Fruit fly (Drosophila melanogaster) whole organism, prepupa: ENCODE measurements around the gene CG7914.

ENCODE experiments used
- CG10669 ChIP-seq: fragments of 200-800 bp; sonication (Bioruptor generic); optimal IDR thresholded peaks from 3 replicates; lab custom pipeline; 2018; ENCODE audit warnings: missing biosample characterization, mild to moderate bottlenecking, missing genetic modification characterization, moderate library complexity
- CG11294 ChIP-seq: fragments of 200-800 bp; sonication (Bioruptor generic); IDR thresholded peaks from 2 replicates; pipeline ENCODE4 v1.3.6; 2022; ENCODE audit warnings: missing biosample characterization, missing genetic modification characterization
- CG11762 ChIP-seq: fragments of 200-800 bp; sonication (Bioruptor generic); optimal IDR thresholded peaks from 3 replicates; lab custom pipeline; 2016; ENCODE audit warnings: missing biosample characterization, missing genetic modification characterization; ENCODE audit not compliant: insufficient read depth
- CG11902 ChIP-seq: fragments of 200-800 bp; sonication (Bioruptor generic); optimal IDR thresholded peaks from 3 replicates; lab custom pipeline; 2016; ENCODE audit warnings: missing biosample characterization, missing genetic modification characterization
- CG15336 ChIP-seq: fragments of 200-800 bp; sonication (Bioruptor generic); IDR thresholded peaks from 2 replicates; pipeline ENCODE4 v1.3.6; 2022; ENCODE audit warnings: missing biosample characterization, missing genetic modification characterization
- CG1621 ChIP-seq: fragments of 200-800 bp; sonication (Bioruptor generic); optimal IDR thresholded peaks from 3 replicates; lab custom pipeline; 2018; ENCODE audit warnings: missing biosample characterization, mild to moderate bottlenecking, missing genetic modification characterization
- CG16779 ChIP-seq: fragments of 200-800 bp; sonication (Bioruptor generic); optimal IDR thresholded peaks from 3 replicates; lab custom pipeline; 2017; ENCODE audit warnings: missing biosample characterization, mild to moderate bottlenecking, missing genetic modification characterization
- CG31627 ChIP-seq: fragments of 200-800 bp; sonication (Bioruptor generic); optimal IDR thresholded peaks from 3 replicates; lab custom pipeline; 2016; ENCODE audit warnings: missing biosample characterization, missing genetic modification characterization
- CG3919 ChIP-seq: fragments of 200-800 bp; sonication (Bioruptor generic); optimal IDR thresholded peaks from 3 replicates; lab custom pipeline; 2016; ENCODE audit warnings: missing biosample characterization, missing genetic modification characterization
- CG4318 ChIP-seq: fragments of 200-800 bp; sonication (Bioruptor generic); optimal IDR thresholded peaks from 3 replicates; lab custom pipeline; 2017; ENCODE audit warnings: missing biosample characterization, mild to moderate bottlenecking, missing genetic modification characterization
- CG6163 ChIP-seq: fragments of 200-800 bp; sonication (Bioruptor generic); IDR thresholded peaks from 3 replicates; pipeline ENCODE4 v1.3.6; 2022; ENCODE audit warnings: missing biosample characterization, missing genetic modification characterization
- CG6276 ChIP-seq: fragments of 200-800 bp; sonication (Bioruptor generic); optimal IDR thresholded peaks from 2 replicates; lab custom pipeline; 2017; ENCODE audit warnings: missing biosample characterization, mild to moderate bottlenecking, missing genetic modification characterization
- CG6792 ChIP-seq: fragments of 200-800 bp; sonication (Bioruptor generic); optimal IDR thresholded peaks from 3 replicates; lab custom pipeline; 2016; ENCODE audit warnings: missing biosample characterization, missing genetic modification characterization
- CG6808 ChIP-seq: fragments of 200-800 bp; sonication (Bioruptor generic); optimal IDR thresholded peaks from 3 replicates; lab custom pipeline; 2017; ENCODE audit warnings: missing biosample characterization, missing genetic modification characterization, mild to moderate bottlenecking, moderate library complexity, missing genetic modification reagents
- CG6854 ChIP-seq: fragments of 200-800 bp; sonication (Bioruptor generic); optimal IDR thresholded peaks from 2 replicates; lab custom pipeline; 2017; ENCODE audit warnings: missing biosample characterization, mild to moderate bottlenecking, missing genetic modification characterization
- CG7368 ChIP-seq: fragments of 200-800 bp; sonication (Bioruptor generic); optimal IDR thresholded peaks from 3 replicates; lab custom pipeline; 2016; ENCODE audit warnings: missing biosample characterization, missing genetic modification characterization
- CG8119 ChIP-seq: fragments of 200-800 bp; sonication (Bioruptor generic); IDR thresholded peaks from 3 replicates; pipeline ENCODE4 v1.3.6; 2022; ENCODE audit warnings: missing biosample characterization, missing genetic modification characterization
- CG8632 ChIP-seq: fragments of 200-800 bp; sonication (Bioruptor generic); optimal IDR thresholded peaks from 3 replicates; lab custom pipeline; 2016; ENCODE audit warnings: missing biosample characterization, missing genetic modification characterization
- CG9139 ChIP-seq: fragments of 200-800 bp; sonication (Bioruptor generic); optimal IDR thresholded peaks from 3 replicates; lab custom pipeline; 2017; ENCODE audit warnings: missing biosample characterization, mild to moderate bottlenecking, missing genetic modification characterization
- Eip75B ChIP-seq: fragments of 200-800 bp; sonication (Bioruptor generic); optimal IDR thresholded peaks from 3 replicates; lab custom pipeline; 2016; ENCODE audit warnings: missing biosample characterization, missing genetic modification characterization
- Ets21C ChIP-seq: fragments of 200-800 bp; sonication (Bioruptor generic); optimal IDR thresholded peaks from 3 replicates; lab custom pipeline; 2016; ENCODE audit warnings: missing biosample characterization, missing genetic modification characterization
- Hr4 ChIP-seq: fragments of 200-800 bp; sonication (Bioruptor generic); optimal IDR thresholded peaks from 3 replicates; lab custom pipeline; 2016; ENCODE audit warnings: missing biosample characterization, missing genetic modification characterization
- OdsH ChIP-seq: fragments of 200-800 bp; sonication (Bioruptor generic); optimal IDR thresholded peaks from 3 replicates; lab custom pipeline; 2016; ENCODE audit warnings: missing biosample characterization, missing genetic modification characterization
- Sox102F ChIP-seq: fragments of 200-800 bp; sonication (Bioruptor generic); optimal IDR thresholded peaks from 2 replicates; lab custom pipeline; 2016; ENCODE audit warnings: missing biosample characterization, mild to moderate bottlenecking, missing genetic modification characterization
- Sox14 ChIP-seq: fragments of 200-800 bp; sonication (Bioruptor generic); optimal IDR thresholded peaks from 3 replicates; lab custom pipeline; 2016; ENCODE audit warnings: missing biosample characterization, missing genetic modification characterization
- achi ChIP-seq: fragments of 200-800 bp; sonication (Bioruptor generic); optimal IDR thresholded peaks from 3 replicates; lab custom pipeline; 2016; ENCODE audit warnings: missing biosample characterization, missing genetic modification characterization
- acj6 ChIP-seq: fragments of 200-800 bp; sonication (Bioruptor generic); optimal IDR thresholded peaks from 3 replicates; lab custom pipeline; 2016; ENCODE audit warnings: missing biosample characterization, missing genetic modification characterization
- cyc ChIP-seq: fragments of 200-800 bp; sonication (Bioruptor generic); optimal IDR thresholded peaks from 3 replicates; lab custom pipeline; 2016; ENCODE audit warnings: missing biosample characterization, missing genetic modification characterization
- dsx ChIP-seq: fragments of 200-800 bp; optimal IDR thresholded peaks from 3 replicates; lab custom pipeline; 2019; ENCODE audit warnings: missing biosample characterization, mild to moderate bottlenecking, missing genetic modification characterization, moderate library complexity; ENCODE audit not compliant: poor library complexity, severe bottlenecking
- esn ChIP-seq: fragments of 200-800 bp; sonication (Bioruptor generic); optimal IDR thresholded peaks from 2 replicates; lab custom pipeline; 2016; ENCODE audit warnings: missing biosample characterization, mild to moderate bottlenecking, missing genetic modification characterization, moderate library complexity
- vri ChIP-seq: fragments of 200-800 bp; sonication (Bioruptor generic); optimal IDR thresholded peaks from 3 replicates; lab custom pipeline; 2016; ENCODE audit warnings: missing biosample characterization, mild to moderate bottlenecking, missing genetic modification characterization

CG7914 gene

DNA sequence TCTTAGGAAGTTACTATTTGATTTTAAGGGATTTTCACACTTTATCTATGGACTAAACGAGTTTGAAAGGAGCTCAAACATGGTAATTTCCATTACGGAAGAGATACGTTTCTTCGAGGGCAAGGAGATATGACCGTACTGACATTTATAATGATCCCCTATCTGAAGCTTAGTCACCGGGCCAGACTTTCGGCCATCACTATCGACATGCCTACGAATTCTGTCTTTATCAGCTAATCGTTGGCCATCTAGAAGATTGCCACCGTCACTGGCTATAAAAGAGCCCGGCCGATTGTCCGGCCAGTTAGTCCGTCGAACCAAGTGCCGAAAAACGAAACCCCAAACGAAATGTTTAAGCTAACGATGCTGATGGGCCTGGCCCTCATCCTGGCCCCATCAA, 22.0 kb upstream of the CG7914 start, which contains the start of gene Muc18B:
Gene Muc18B, plus strand, starts transcription at position 301 of the 400 bp plus-strand sequence.
- no peak for TF ChIP-seq achi (GFP tag; lab: Kevin White, UChicago)
- TF ChIP-seq acj6 (GFP tag; lab: Kevin White, UChicago), result no peak
- TF ChIP-seq OdsH (GFP tag; lab: Kevin White, UChicago), result no peak

DNA sequence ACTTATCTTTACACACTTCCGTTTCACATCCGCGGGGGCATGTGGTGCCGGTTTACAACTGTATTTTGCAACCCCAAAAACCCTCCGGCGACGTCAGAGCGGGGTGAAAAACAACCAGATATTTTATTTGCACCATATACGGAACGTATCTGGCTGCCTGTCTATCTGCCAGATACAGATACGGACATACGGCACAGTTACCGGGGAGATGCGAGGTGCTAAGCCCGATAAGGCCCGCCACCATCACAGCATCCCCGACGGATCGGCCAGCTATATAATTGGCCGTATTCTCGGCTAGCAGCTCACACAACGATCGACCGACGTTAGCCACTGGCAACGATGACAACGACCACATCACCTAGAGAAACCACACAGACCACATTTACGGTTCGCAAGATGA, 19.7 kb upstream of the CG7914 start, which contains the start of gene Mur18B:
Gene Mur18B, plus strand, starts transcription at position 301 of the 400 bp plus-strand sequence.
- TF ChIP-seq dsx (GFP tag; lab: Kevin White, UChicago), result no peak
- TF ChIP-seq CG8632 (GFP tag; lab: Kevin White, UChicago), result no peak
- TF ChIP-seq achi (GFP tag; lab: Kevin White, UChicago), result no peak

DNA sequence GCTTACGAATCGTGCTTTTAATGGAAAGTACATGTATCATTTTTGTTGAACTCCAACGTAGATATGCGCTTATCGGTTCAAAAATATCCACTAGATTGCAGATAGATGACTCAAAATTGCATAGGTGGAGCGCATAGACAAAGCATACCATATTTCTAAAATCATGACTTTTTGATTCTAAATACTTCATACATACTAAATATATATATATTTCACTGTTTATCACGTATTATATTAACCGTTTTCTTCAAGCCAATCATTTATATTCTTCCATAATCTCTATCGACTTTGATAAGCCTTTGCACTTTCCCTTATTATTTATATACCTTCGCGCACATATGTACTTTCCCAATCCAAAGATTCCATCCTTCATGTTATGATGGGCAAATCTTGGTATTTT, 18.7 kb upstream of the CG7914 start, which contains the start of gene CG14195:
Gene CG14195, minus strand, starts transcription at position 101 of the 400 bp plus-strand sequence.
- TF ChIP-seq Sox14 (no peak), CG9139 (GFP tag; lab: Kevin White, UChicago) (no peak)

DNA sequence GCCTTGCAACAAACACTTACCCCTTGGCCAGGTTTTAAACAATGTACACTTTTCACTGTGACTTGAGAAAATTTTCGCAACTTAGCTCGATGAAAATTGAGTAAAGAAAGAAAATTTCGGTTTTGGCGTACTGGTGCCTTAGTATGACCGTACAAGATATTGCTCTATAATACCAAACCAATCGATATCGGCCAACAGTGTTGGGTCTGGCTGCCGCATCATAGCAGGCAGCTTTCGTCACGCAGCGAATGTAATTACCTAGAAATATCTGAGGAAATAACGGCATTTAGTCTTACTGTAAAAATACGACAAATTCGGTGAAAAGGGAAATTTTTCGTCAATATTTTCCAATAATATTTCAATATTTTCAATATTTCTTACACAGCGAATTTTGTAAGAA, 14.8 kb upstream of the CG7914 start, which contains the start of gene Ulp1:
Gene Ulp1, minus strand, starts transcription at position 174 of the 400 bp plus-strand sequence.
- TF ChIP-seq CG31627 (GFP tag; lab: Kevin White, UChicago) (peak; percentile 2), CG15336 (GFP tag; lab: Robert Waterston, UW) (0 out of 2 replicates have a peak, but pooled peaks have one; percentile 15), CG7368 (GFP tag; lab: Kevin White, UChicago) (no peak), Sox14 (peak; percentile 51), CG6854 (GFP tag; lab: Kevin White, UChicago) (peak; percentile 17), esn (GFP tag; lab: Kevin White, UChicago) (no peak)

DNA sequence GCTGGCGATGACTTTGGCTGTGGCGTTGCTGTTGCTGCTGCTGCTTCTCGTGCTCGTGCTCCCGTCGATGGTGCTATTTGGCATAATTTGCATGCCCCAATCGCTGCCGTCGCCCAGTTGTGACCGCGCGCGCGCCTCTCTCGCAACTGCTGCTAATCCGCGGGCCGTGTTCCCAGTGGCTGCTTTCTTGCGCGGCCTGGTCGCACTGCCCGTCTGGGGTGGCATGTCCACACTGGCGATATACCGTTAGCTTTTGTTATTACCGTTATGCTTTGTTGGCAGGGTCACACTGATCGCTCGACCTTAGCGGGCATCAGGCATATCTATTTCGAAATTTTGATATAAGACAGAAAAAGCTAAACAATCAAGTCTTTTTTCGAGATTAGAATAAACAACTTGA, 8.4 kb upstream of the CG7914 start, which contains the start of gene CG7990:
Gene CG7990, minus strand, starts transcription at position 350 of the 400 bp plus-strand sequence.
- TF ChIP-seq esn (GFP tag; lab: Kevin White, UChicago), result no peak
- TF ChIP-seq CG11294 (GFP tag; lab: Robert Waterston, UW), result no peak
- TF ChIP-seq CG11902 (GFP tag; lab: Kevin White, UChicago), result no peak
- TF ChIP-seq CG1621 (tag; lab: Kevin White, UChicago), result no peak
- no peak for TF ChIP-seq CG10669
- TF ChIP-seq, all 60 proteins: peak for 0

DNA sequence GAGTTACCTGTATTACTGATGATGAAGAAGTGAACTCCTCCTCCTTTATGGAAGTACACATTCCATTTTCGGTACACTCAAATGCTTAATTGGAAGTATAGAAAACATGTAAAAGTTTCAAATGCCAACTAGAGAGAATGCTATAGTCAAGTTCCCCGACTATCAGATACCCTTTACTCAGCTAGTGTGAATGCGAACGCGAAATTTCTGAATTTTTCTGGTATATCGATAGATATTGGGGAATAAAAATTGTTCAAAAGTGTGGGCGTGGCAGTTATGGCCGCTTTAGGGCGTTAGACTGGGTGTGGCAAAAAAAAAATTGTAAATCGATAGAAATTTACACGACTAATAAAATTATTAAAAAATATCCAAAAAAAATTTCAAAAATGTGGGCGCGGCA, 1.7 kb downstream of the CG7914 start:
- TF ChIP-seq vri (GFP tag; lab: Kevin White, UChicago) (no peak), CG11902 (GFP tag; lab: Kevin White, UChicago) (no peak), CG6808 (no peak), Hr4 (GFP tag; lab: Kevin White, UChicago) (no peak), CG6276 (no peak), CG6163 (no peak), CG11762 (GFP tag; lab: Kevin White, UChicago) (no peak), dsx (GFP tag; lab: Kevin White, UChicago) (no peak), Eip75B (GFP tag; lab: Kevin White, UChicago) (no peak), cyc (GFP tag; lab: Kevin White, UChicago) (no peak), CG4318 (no peak), CG3919 (GFP tag; lab: Kevin White, UChicago) (no peak), Sox14 (no peak), Ets21C (GFP tag; lab: Kevin White, UChicago) (no peak), CG8119 (GFP tag; lab: Robert Waterston, UW) (no peak), CG16779 (tag; lab: Kevin White, UChicago) (no peak), Sox102F (GFP tag; lab: Kevin White, UChicago) (no peak), CG6792 (GFP tag; lab: Kevin White, UChicago) (no peak)
